Fruit fly (Drosophila melanogaster) whole organism, embryonic: ENCODE measurements around the gene Iyd.

Experiments used
- CG1024 ChIP-seq: fragments of 200-800 bp; sonication (Bioruptor generic); IDR thresholded peaks from 2 replicates; pipeline ENCODE4 v1.3.6; 2022; ENCODE audit warnings: missing biosample characterization, missing genetic modification characterization
- CG11695 ChIP-seq: fragments of 200-800 bp; sonication (Bioruptor generic); IDR thresholded peaks from 3 replicates; pipeline ENCODE4 v1.3.6; 2022; ENCODE audit warnings: missing biosample characterization, missing genetic modification characterization
- CG12071 ChIP-seq: fragments of 200-800 bp; sonication (Bioruptor generic); optimal IDR thresholded peaks from 3 replicates; lab custom pipeline; 2018; ENCODE audit warnings: missing biosample characterization, mild to moderate bottlenecking, missing genetic modification characterization
- CG12219 ChIP-seq: fragments of 200-800 bp; sonication (Bioruptor generic); optimal IDR thresholded peaks from 3 replicates; lab custom pipeline; 2018; ENCODE audit warnings: missing biosample characterization, mild to moderate bottlenecking, missing genetic modification characterization
- CG12391 ChIP-seq: fragments of 200-800 bp; sonication (Bioruptor generic); optimal IDR thresholded peaks from 3 replicates; lab custom pipeline; 2018; ENCODE audit warnings: missing biosample characterization, mild to moderate bottlenecking, missing genetic modification characterization, moderate library complexity
- CG12744 ChIP-seq: fragments of 200-800 bp; sonication (Bioruptor generic); optimal IDR thresholded peaks from 2 replicates; lab custom pipeline; 2016; ENCODE audit warnings: missing biosample characterization, missing genetic modification characterization
- CG13296 ChIP-seq: fragments of 200-800 bp; sonication (Bioruptor generic); optimal IDR thresholded peaks from 3 replicates; lab custom pipeline; 2018; ENCODE audit warnings: missing biosample characterization, mild to moderate bottlenecking, missing genetic modification characterization
- CG16779 ChIP-seq: fragments of 200-800 bp; sonication (Bioruptor generic); IDR thresholded peaks from 2 replicates; pipeline ENCODE4 v1.3.6; 2022; ENCODE audit warnings: missing biosample characterization, missing genetic modification characterization
- CG16815 ChIP-seq: fragments of 200-800 bp; sonication (Bioruptor generic); optimal IDR thresholded peaks from 3 replicates; lab custom pipeline; 2017; ENCODE audit warnings: missing biosample characterization, mild to moderate bottlenecking, missing genetic modification characterization
- CG17328 ChIP-seq: fragments of 200-800 bp; sonication (Bioruptor generic); IDR thresholded peaks from 2 replicates; pipeline ENCODE4 v1.3.6; 2022; ENCODE audit warnings: missing biosample characterization, missing genetic modification characterization
- CG17829 ChIP-seq: fragments of 200-800 bp; optimal IDR thresholded peaks from 2 replicates; lab custom pipeline; 2019; ENCODE audit warnings: missing biosample characterization, mild to moderate bottlenecking, missing genetic modification characterization, moderate library complexity
- CG1792 ChIP-seq: fragments of 200-800 bp; sonication (Bioruptor generic); optimal IDR thresholded peaks from 2 replicates; lab custom pipeline; 2016; ENCODE audit warnings: missing biosample characterization, missing genetic modification characterization
- CG2199 ChIP-seq: fragments of 200-800 bp; sonication (Bioruptor generic); IDR thresholded peaks from 3 replicates; pipeline ENCODE4 v1.3.6; 2022; ENCODE audit warnings: missing biosample characterization, missing genetic modification characterization
- CG2202 ChIP-seq: fragments of 200-800 bp; sonication (Bioruptor generic); optimal IDR thresholded peaks from 2 replicates; lab custom pipeline; 2018; ENCODE audit warnings: missing biosample characterization, mild to moderate bottlenecking, missing genetic modification characterization
- CG31224 ChIP-seq: fragments of 200-800 bp; sonication (Bioruptor generic); IDR thresholded peaks from 2 replicates; pipeline ENCODE4 v1.3.6; 2022; ENCODE audit warnings: missing biosample characterization, missing genetic modification characterization
- CG31388 ChIP-seq: fragments of 200-800 bp; sonication (Bioruptor generic); optimal IDR thresholded peaks from 2 replicates; lab custom pipeline; 2016; ENCODE audit warnings: missing biosample characterization, missing genetic modification characterization
- CG3281 ChIP-seq: fragments of 200-800 bp; sonication (Bioruptor generic); optimal IDR thresholded peaks from 3 replicates; lab custom pipeline; 2017; ENCODE audit warnings: missing biosample characterization, mild to moderate bottlenecking, missing genetic modification characterization
- CG33557 ChIP-seq: fragments of 200-800 bp; sonication (Bioruptor generic); optimal IDR thresholded peaks from 2 replicates; lab custom pipeline; 2019; ENCODE audit warnings: missing biosample characterization, mild to moderate bottlenecking, missing genetic modification characterization, moderate library complexity
- CG3726 ChIP-seq: fragments of 200-800 bp; sonication (Bioruptor generic); IDR thresholded peaks from 3 replicates; pipeline ENCODE4, ENCODE4 v1.3.6; 2022; ENCODE audit warnings: missing biosample characterization, missing genetic modification characterization
- CG4360 ChIP-seq: fragments of 200-800 bp; sonication (Bioruptor generic); IDR thresholded peaks from 2 replicates; pipeline ENCODE4 v1.3.6; 2022; ENCODE audit warnings: missing biosample characterization, missing genetic modification characterization
- CG4707 ChIP-seq: fragments of 200-800 bp; sonication (Bioruptor generic); optimal IDR thresholded peaks from 2 replicates; lab custom pipeline; 2018; ENCODE audit warnings: missing biosample characterization, mild to moderate bottlenecking, missing genetic modification characterization, moderate library complexity
- CG6654 ChIP-seq: fragments of 200-800 bp; sonication (Bioruptor generic); optimal IDR thresholded peaks from 2 replicates; lab custom pipeline; 2017; ENCODE audit warnings: missing biosample characterization, mild to moderate bottlenecking, missing genetic modification characterization
- CG6689 ChIP-seq: fragments of 200-800 bp; sonication (Bioruptor generic); IDR thresholded peaks from 2 replicates; pipeline ENCODE4 v1.3.6; 2022; ENCODE audit warnings: missing biosample characterization, missing genetic modification characterization
- CG8478 ChIP-seq: fragments of >200 bp; optimal IDR thresholded peaks from 2 replicates; lab custom pipeline; 2018
- CkIIα-i1 ChIP-seq: fragments of 200-800 bp; sonication (Bioruptor generic); IDR thresholded peaks from 2 replicates; pipeline ENCODE4 v1.3.6; 2022; ENCODE audit warnings: missing biosample characterization, missing genetic modification characterization
- Doc2 ChIP-seq: fragments of 200-800 bp; sonication (Bioruptor generic); IDR thresholded peaks from 2 replicates; pipeline ENCODE4 v1.3.6; 2022; ENCODE audit warnings: missing biosample characterization, missing genetic modification characterization
- Hmr ChIP-seq: fragments of 200-800 bp; sonication (Bioruptor generic); optimal IDR thresholded peaks from 3 replicates; lab custom pipeline; 2017; ENCODE audit warnings: mild to moderate bottlenecking, missing biosample characterization, missing genetic modification reagents, missing genetic modification characterization
- Hr39 ChIP-seq: fragments of >200 bp; optimal IDR thresholded peaks from 2 replicates; lab custom pipeline; 2017
- Jarid2 ChIP-seq: fragments of 200-800 bp; sonication (Bioruptor generic); optimal IDR thresholded peaks from 3 replicates; lab custom pipeline; 2017; ENCODE audit warnings: mild to moderate bottlenecking, missing biosample characterization, missing genetic modification reagents, missing genetic modification characterization
- MBD-R2 ChIP-seq: fragments of 200-800 bp; sonication (Bioruptor generic); IDR thresholded peaks from 2 replicates; pipeline ENCODE4 v1.3.6; 2022; ENCODE audit warnings: missing biosample characterization, missing genetic modification characterization
- NFAT ChIP-seq: fragments of 200-800 bp; sonication (Bioruptor generic); IDR thresholded peaks from 2 replicates; pipeline ENCODE4 v1.3.6; 2022; ENCODE audit warnings: missing biosample characterization, missing genetic modification characterization
- NK7.1 ChIP-seq: fragments of 200-800 bp; sonication (Bioruptor generic); optimal IDR thresholded peaks from 3 replicates; lab custom pipeline; 2016; ENCODE audit warnings: missing biosample characterization, missing genetic modification characterization
- Neu2 ChIP-seq: fragments of 200-800 bp; sonication (Bioruptor generic); optimal IDR thresholded peaks from 3 replicates; lab custom pipeline; 2016; ENCODE audit warnings: missing biosample characterization, missing genetic modification characterization, borderline replicate concordance
- Sry-δ ChIP-seq: fragments of 200-800 bp; sonication (Bioruptor generic); optimal IDR thresholded peaks from 2 replicates; lab custom pipeline; 2016; ENCODE audit warnings: missing biosample characterization, missing genetic modification characterization
- crol ChIP-seq: fragments of 200-800 bp; sonication (Bioruptor generic); IDR thresholded peaks from 2 replicates; pipeline ENCODE4 v1.3.6; 2022; ENCODE audit warnings: missing biosample characterization, missing genetic modification characterization
- cwo ChIP-seq: fragments of 200-800 bp; sonication (Bioruptor generic); optimal IDR thresholded peaks from 3 replicates; lab custom pipeline; 2017; ENCODE audit warnings: missing biosample characterization, missing genetic modification characterization, mild to moderate bottlenecking, moderate library complexity, missing genetic modification reagents
- dmrt11E ChIP-seq: fragments of 200-800 bp; sonication (Bioruptor generic); optimal IDR thresholded peaks from 3 replicates; lab custom pipeline; 2018; ENCODE audit warnings: missing biosample characterization, mild to moderate bottlenecking, missing genetic modification characterization, moderate library complexity
- h ChIP-seq: fragments of >200 bp; optimal IDR thresholded peaks from 2 replicates; lab custom pipeline; 2017
- insv ChIP-seq, 2 experiments: fragments of 200-800 bp; sonication (Bioruptor generic); optimal IDR thresholded peaks; 3 replicates each; lab custom pipeline; 2016 to 2018; ENCODE audit warnings: missing biosample characterization in 2 of 2, missing genetic modification characterization in 2 of 2
- inv ChIP-seq: fragments of 200-800 bp; sonication (Bioruptor generic); IDR thresholded peaks from 2 replicates; pipeline ENCODE4 v1.3.6; 2022; ENCODE audit warnings: missing biosample characterization, missing genetic modification characterization; ENCODE audit not compliant: partially characterized antibody
- jigr1 ChIP-seq: fragments of 200-800 bp; sonication (Bioruptor generic); IDR thresholded peaks from 3 replicates; pipeline ENCODE4 v1.3.6; 2022; ENCODE audit warnings: missing biosample characterization, missing genetic modification characterization
- lab ChIP-seq: fragments of 200-800 bp; sonication (Bioruptor generic); optimal IDR thresholded peaks from 3 replicates; lab custom pipeline; 2017; ENCODE audit warnings: missing biosample characterization, missing genetic modification characterization, mild to moderate bottlenecking, moderate library complexity, missing genetic modification reagents
- lbe ChIP-seq: fragments of 200-800 bp; sonication (Bioruptor generic); optimal IDR thresholded peaks from 2 replicates; lab custom pipeline; 2016; ENCODE audit warnings: missing biosample characterization, mild to moderate bottlenecking, missing genetic modification characterization
- mam ChIP-seq: fragments of 200-800 bp; sonication (Bioruptor generic); optimal IDR thresholded peaks from 3 replicates; lab custom pipeline; 2016; ENCODE audit warnings: missing biosample characterization, missing genetic modification characterization
- pb ChIP-seq: fragments of 200-800 bp; sonication (Bioruptor generic); optimal IDR thresholded peaks from 3 replicates; lab custom pipeline; 2016; ENCODE audit warnings: missing biosample characterization, missing genetic modification characterization
- peb ChIP-seq: fragments of 200-800 bp; sonication (Bioruptor generic); IDR thresholded peaks from 2 replicates; pipeline ENCODE4 v1.3.6; 2022; ENCODE audit warnings: missing biosample characterization, missing genetic modification characterization
- phol ChIP-seq: fragments of 200-800 bp; sonication (Bioruptor generic); optimal IDR thresholded peaks from 3 replicates; lab custom pipeline; 2018; ENCODE audit warnings: missing biosample characterization, mild to moderate bottlenecking, missing genetic modification characterization, moderate library complexity
- sima ChIP-seq: fragments of 200-800 bp; sonication (Bioruptor generic); optimal IDR thresholded peaks from 2 replicates; lab custom pipeline; 2016; ENCODE audit warnings: missing biosample characterization, missing genetic modification characterization
- stc ChIP-seq: fragments of 200-800 bp; sonication (Bioruptor generic); IDR thresholded peaks from 2 replicates; pipeline ENCODE4 v1.3.6; 2022; ENCODE audit warnings: missing biosample characterization, missing genetic modification characterization
- tna ChIP-seq: fragments of 200-800 bp; sonication (Bioruptor generic); IDR thresholded peaks from 2 replicates; pipeline ENCODE4 v1.3.6; 2022; ENCODE audit warnings: missing biosample characterization, missing genetic modification characterization; ENCODE audit not compliant: partially characterized antibody
- zfh2 ChIP-seq: fragments of 200-800 bp; sonication (Bioruptor generic); optimal IDR thresholded peaks from 2 replicates; lab custom pipeline; 2016; ENCODE audit warnings: missing biosample characterization, missing genetic modification characterization

Gene Iyd

DNA sequence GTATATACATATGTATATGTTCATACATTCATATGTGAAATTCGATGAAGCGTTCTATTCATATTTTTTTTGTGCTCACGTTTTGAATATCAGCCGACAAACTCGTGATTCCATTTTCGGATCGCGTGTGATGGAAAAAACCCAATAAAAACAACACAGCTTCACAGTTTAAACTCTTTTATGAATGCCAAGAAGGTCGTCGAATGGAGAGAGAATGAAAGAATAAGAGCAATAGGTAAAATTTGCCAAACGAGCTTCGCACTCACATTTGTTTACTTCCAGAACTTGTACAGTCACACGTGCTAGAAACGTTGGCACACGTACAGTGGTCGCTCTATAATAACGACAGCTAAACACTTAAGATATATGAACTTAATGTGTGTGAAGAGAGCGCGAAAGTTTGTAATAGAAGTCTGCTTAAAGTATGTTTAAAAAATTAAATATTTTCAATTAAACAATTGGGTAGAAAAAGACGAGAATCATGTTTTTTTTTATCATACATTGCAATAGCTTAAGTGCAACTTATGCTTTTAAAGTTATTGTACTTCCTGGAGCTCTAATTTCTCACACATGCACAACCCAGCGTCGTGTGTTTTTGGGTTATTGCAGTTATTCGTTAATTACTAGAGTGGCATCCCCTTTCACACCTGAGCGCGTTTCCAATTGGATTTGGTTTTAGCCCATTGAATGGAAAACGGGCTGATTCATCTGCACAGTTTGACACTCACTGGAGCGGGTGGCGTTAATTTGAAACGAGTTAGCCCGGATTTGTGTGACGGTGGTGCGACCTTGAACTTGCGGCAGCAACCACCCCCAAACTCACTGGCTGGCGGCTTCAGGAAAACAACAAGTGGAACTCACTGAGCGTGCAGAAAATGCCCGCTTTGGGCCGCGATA, 29.8 kb upstream of the Iyd start (continued):
- TF ChIP-seq Doc2 (GFP tag; lab: Robert Waterston, UW) (no peak), sima (GFP tag; lab: Kevin White, UChicago) (no peak), pb (GFP tag; lab: Kevin White, UChicago) (no peak), lbe (GFP tag; lab: Kevin White, UChicago) (no peak), peb (GFP tag; lab: Robert Waterston, UW) (no peak), mam (GFP tag; lab: Kevin White, UChicago) (peak; percentile 16), CG13296 (GFP tag; lab: Kevin White, UChicago) (no peak), CG12391 (tag; lab: Kevin White, UChicago) (peak; percentile 6), CG1792 (GFP tag; lab: Kevin White, UChicago) (no peak), CG12744 (GFP tag; lab: Kevin White, UChicago) (no peak), crol (GFP tag; lab: Robert Waterston, UW) (no peak), CG12219 (GFP tag; lab: Kevin White, UChicago) (no peak), Hmr (GFP tag; lab: Kevin White, UChicago) (no peak), inv (GFP tag; lab: Robert Waterston, UW) (no peak), CG31388 (GFP tag; lab: Kevin White, UChicago) (no peak), Neu2 (GFP tag; lab: Kevin White, UChicago) (no peak), CG11695 (GFP tag; lab: Robert Waterston, UW) (no peak), stc (no peak; the same call in 1 of the 2 replicates), phol (peak; percentile 19), CG3281 (peak; percentile 50), CG12071 (GFP tag; lab: Kevin White, UChicago) (no peak), jigr1 (GFP tag; lab: Robert Waterston, UW) (no peak), CG2199 (GFP tag; lab: Robert Waterston, UW) (no peak), CG4360 (GFP tag; lab: Robert Waterston, UW) (no peak), dmrt11E (tag; lab: Kevin White, UChicago) (no peak), zfh2 (GFP tag; lab: Kevin White, UChicago) (peak; percentile 23), CG17829 (tag; lab: Kevin White, UChicago) (no peak), h (no peak), Hr39 (lab: Kevin White, UChicago) (no peak), MBD-R2 (no peak), CkIIα-i1 (GFP tag; lab: Robert Waterston, UW) (no peak), CG31224 (GFP tag; lab: Robert Waterston, UW) (no peak), CG6654 (GFP tag; lab: Kevin White, UChicago) (peak; percentile 95), NK7.1 (GFP tag; lab: Kevin White, UChicago) (no peak), NFAT (GFP tag; lab: Robert Waterston, UW) (0 out of 2 replicates have a peak, but pooled peaks have one; percentile 16), lab (GFP tag; lab: Kevin White, UChicago) (peak; percentile 60), CG2202 (tag; lab: Kevin White, UChicago) (no peak), Jarid2 (GFP tag; lab: Kevin White, UChicago) (no peak), CG4707 (no peak), CG16815 (GFP tag; lab: Kevin White, UChicago) (no peak), CG3726 (GFP tag; lab: Robert Waterston, UW) (no peak), insv (GFP tag; optimal IDR thresholded peaks at IDR 0.05; lab: Kevin White, UChicago) (peak; percentile 50 to 90), CG1024 (GFP tag; lab: Robert Waterston, UW) (no peak), cwo (peak; percentile 96), CG33557 (GFP tag; lab: Kevin White, UChicago) (no peak), CG8478 (lab: Kevin White, UChicago) (no peak), CG6689 (GFP tag; lab: Robert Waterston, UW) (no peak), tna (no peak; the same call in 1 of the 2 replicates), CG17328 (GFP tag; lab: Robert Waterston, UW) (no peak), Sry-δ (GFP tag; lab: Kevin White, UChicago) (no peak), CG16779 (GFP tag; lab: Robert Waterston, UW) (no peak)
